Fruit fly (Drosophila melanogaster): Measurements from ENCODE around the gene CG9444.

- peak; percentile 55 for TF ChIP-seq esn (GFP tag; optimal IDR thresholded peaks at IDR 0.05)
- TF ChIP-seq spab (GFP tag; optimal IDR thresholded peaks at IDR 0.05): no peak
- TF ChIP-seq Hr4 (GFP tag; optimal IDR thresholded peaks at IDR 0.05): no peak
- TF ChIP-seq CG32006 (GFP tag; optimal IDR thresholded peaks at IDR 0.05): no peak
- peak; percentile 28 for TF ChIP-seq CG6854 (GFP tag; optimal IDR thresholded peaks at IDR 0.05)
- peak; percentile 11 for TF ChIP-seq Ets96B (tag; optimal IDR thresholded peaks at IDR 0.05)
- TF ChIP-seq Met (GFP tag; optimal IDR thresholded peaks at IDR 0.05): no peak
- no peak for TF ChIP-seq Ets21C (GFP tag; optimal IDR thresholded peaks at IDR 0.05)
- no peak for TF ChIP-seq Eip75B (GFP tag; optimal IDR thresholded peaks at IDR 0.05)
- no peak for TF ChIP-seq CG34406 (GFP tag; optimal IDR thresholded peaks at IDR 0.05)
- TF ChIP-seq Sox14 (GFP tag; optimal IDR thresholded peaks at IDR 0.05): peak; percentile 69
- no peak for TF ChIP-seq CG6163 (GFP tag; IDR thresholded peaks at IDR 0.05)
- TF ChIP-seq Sox15 (GFP tag; optimal IDR thresholded peaks at IDR 0.05): no peak
- TF ChIP-seq fd85E (GFP tag; optimal IDR thresholded peaks at IDR 0.05): no peak
Observed at dm6 chr3R:9705008-9705628, 21.1 kb upstream of the CG9444 start, which contains the start of gene Unc-115a.
